Worm (Caenorhabditis elegans): Measurements from ENCODE around the gene ttll-11.
"Not testable (repeated sequence)": the region's sequence is repeated elsewhere in the genome, so short reads cannot be mapped to it uniquely, and the experiment has no call there.

Gene ttll-11

ce11 chrIV:8686966-8687365 lies 10.6 kb upstream of the ttll-11 start:
- no peak for TF ChIP-seq hmbx-1 (tag; optimal IDR thresholded peaks at IDR 0.05)
- TF ChIP-seq tbx-37 (GFP tag; conservative IDR thresholded peaks at IDR 0.05): no peak
- no peak for TF ChIP-seq ama-1 (optimal IDR thresholded peaks at IDR 0.05)
- no peak for TF ChIP-seq B0310.2 (tag; optimal IDR thresholded peaks at IDR 0.05)
- no peak for TF ChIP-seq ceh-36 (tag; optimal IDR thresholded peaks at IDR 0.05)
- no peak for TF ChIP-seq aly-1 (tag; optimal IDR thresholded peaks at IDR 0.05)

ce11 chrIV:8687605-8688191 lies 9.8 kb upstream of the ttll-11 start, which contains the start of gene snrp-3:
Gene snrp-3 (minus strand): TSS chrIV:8687810.
- TF ChIP-seq hmbx-1 (tag; optimal IDR thresholded peaks at IDR 0.05) (no peak), tbx-37 (GFP tag; conservative IDR thresholded peaks at IDR 0.05) (no peak), aly-1 (tag; optimal IDR thresholded peaks at IDR 0.05) (no peak), scrt-1 (GFP tag; IDR thresholded peaks at IDR 0.05) (no peak), hmg-4 (GFP tag; optimal IDR thresholded peaks at IDR 0.05) (no peak), F13C5.2 (tag; optimal IDR thresholded peaks at IDR 0.05) (peak; percentile 41)

DNA sequence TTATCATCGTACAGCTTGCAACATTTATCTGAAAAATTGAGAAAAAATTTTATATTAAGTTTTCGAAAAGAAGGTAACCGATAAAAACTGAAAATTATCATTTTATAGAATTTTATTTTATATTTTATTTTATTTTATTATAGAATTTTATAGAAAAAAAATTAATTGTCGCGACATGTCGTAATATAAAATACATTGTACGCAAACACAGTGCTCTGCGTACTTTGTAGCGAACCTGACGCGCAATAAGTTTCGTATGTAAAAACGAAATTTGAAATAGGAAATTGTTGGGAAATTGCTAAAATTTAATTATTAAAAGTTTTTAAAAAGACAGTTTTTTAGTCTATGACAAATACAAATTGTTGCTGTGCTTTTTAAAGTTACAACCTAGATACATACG lies 6.0 kb upstream of the ttll-11 start, which contains the start of the genes hst-1 and ints-6:
Gene hst-1 (minus strand): TSS at position 28 of the 400 bp plus-strand sequence.
Gene ints-6 (plus strand): TSS at position 260 of the 400 bp plus-strand sequence.
- TF ChIP-seq tra-4 (tag; optimal IDR thresholded peaks at IDR 0.05): no peak
- no peak for TF ChIP-seq ama-1 (optimal IDR thresholded peaks at IDR 0.05)

DNA sequence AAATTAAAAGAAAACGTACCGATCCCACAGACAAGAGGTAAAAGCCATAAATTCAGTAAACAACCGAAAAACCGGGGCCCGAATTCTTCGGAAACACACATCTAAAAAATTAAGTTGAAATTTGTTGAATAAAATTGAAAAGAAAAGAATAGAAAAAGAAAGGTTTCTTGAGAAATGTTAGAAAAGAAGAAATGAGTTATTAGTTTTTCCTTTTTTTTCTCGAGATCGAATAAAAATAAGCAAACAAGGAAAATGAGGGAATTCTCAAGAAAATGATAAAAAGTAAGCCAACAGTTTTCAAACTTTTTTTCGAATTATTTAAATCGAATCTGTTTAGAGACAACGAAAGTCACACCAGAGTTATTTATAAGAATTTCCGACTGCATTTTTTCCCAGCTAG lies 8.0 kb downstream of the ttll-11 start, which contains the start of gene H23L24.4:
Gene H23L24.4 (minus strand): TSS at position 101 of the 400 bp plus-strand sequence.
- TF ChIP-seq ceh-36 (tag; optimal IDR thresholded peaks at IDR 0.05) (no peak), hnd-1 (tag; optimal IDR thresholded peaks at IDR 0.05) (no peak), ceh-13 (GFP tag; optimal IDR thresholded peaks at IDR 0.05) (no peak), ets-7 (tag; optimal IDR thresholded peaks at IDR 0.05) (no peak), tra-4 (tag; optimal IDR thresholded peaks at IDR 0.05) (no peak), pes-1 (GFP tag; IDR thresholded peaks at IDR 0.05) (no peak), tbx-11 (GFP tag; IDR thresholded peaks at IDR 0.05) (no peak), scrt-1 (GFP tag; IDR thresholded peaks at IDR 0.05) (no peak), flt-1 (GFP tag; IDR thresholded peaks at IDR 0.05) (no peak), tbx-37 (GFP tag; conservative IDR thresholded peaks at IDR 0.05) (no peak)

DNA sequence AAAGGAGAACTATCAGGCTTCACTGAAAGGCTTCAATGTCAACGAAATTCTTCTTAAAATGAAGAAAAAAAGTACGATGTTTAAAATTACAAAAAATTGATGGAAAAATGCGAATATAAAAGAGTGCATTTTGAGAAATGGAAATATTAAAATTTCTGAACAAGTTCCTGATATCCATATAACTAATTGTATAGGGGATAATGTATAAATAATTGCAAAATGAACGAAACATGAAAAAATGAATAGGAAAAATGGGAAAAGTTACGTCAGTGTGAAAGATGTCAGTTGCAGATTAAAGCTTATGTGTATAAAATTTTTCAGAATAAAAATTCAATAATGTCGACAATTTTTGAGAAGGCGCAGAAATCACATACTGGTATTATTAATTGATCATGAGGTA lies 10.5 kb downstream of the ttll-11 start:
- TF ChIP-seq tbx-11 (GFP tag; IDR thresholded peaks at IDR 0.05) (no peak), ceh-36 (tag; optimal IDR thresholded peaks at IDR 0.05) (no peak), hnd-1 (tag; optimal IDR thresholded peaks at IDR 0.05) (no peak), hmg-4 (GFP tag; optimal IDR thresholded peaks at IDR 0.05) (no peak), ama-1 (optimal IDR thresholded peaks at IDR 0.05) (no peak), tbx-37 (GFP tag; conservative IDR thresholded peaks at IDR 0.05) (no peak), F13C5.2 (tag; optimal IDR thresholded peaks at IDR 0.05) (no peak), ets-7 (tag; optimal IDR thresholded peaks at IDR 0.05) (no peak), sea-1 (GFP tag; conservative IDR thresholded peaks at IDR 0.05) (no peak), B0310.2 (tag; optimal IDR thresholded peaks at IDR 0.05) (no peak), scrt-1 (GFP tag; IDR thresholded peaks at IDR 0.05) (no peak), hmbx-1 (tag; optimal IDR thresholded peaks at IDR 0.05) (no peak), ceh-13 (GFP tag; optimal IDR thresholded peaks at IDR 0.05) (no peak), aly-1 (tag; optimal IDR thresholded peaks at IDR 0.05) (no peak), flt-1 (GFP tag; IDR thresholded peaks at IDR 0.05) (no peak), pes-1 (GFP tag; IDR thresholded peaks at IDR 0.05) (no peak), tra-4 (tag; optimal IDR thresholded peaks at IDR 0.05) (no peak)

DNA sequence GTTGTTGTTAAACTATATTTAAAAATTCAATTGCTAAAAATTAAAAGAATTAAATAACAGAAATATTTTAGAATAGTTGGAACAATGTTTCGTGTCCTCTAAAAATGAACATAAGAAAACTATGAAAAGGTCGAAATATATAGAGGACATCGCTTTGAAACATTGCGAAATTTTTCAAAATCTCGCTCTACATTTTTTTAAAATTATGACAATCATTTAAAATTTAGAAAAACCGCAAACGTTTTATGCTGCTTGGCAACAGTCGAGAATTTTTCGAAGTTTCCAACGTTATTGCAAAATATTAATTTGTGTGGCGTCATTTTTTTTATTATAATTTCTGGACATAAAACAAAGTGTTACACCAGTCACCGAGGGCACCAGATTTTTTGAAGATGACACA lies 17.5 kb downstream of the ttll-11 start, which contains the start of the genes parg-2 and ipla-5:
Gene parg-2 (minus strand): TSS at position 101 of the 400 bp plus-strand sequence.
Gene ipla-5 (plus strand): TSS at position 216 of the 400 bp plus-strand sequence.
- not testable (repeated sequence) for TF ChIP-seq ceh-13 (GFP tag; optimal IDR thresholded peaks at IDR 0.05); tbx-37 (GFP tag; conservative IDR thresholded peaks at IDR 0.05); hmbx-1 (tag; optimal IDR thresholded peaks at IDR 0.05)

DNA sequence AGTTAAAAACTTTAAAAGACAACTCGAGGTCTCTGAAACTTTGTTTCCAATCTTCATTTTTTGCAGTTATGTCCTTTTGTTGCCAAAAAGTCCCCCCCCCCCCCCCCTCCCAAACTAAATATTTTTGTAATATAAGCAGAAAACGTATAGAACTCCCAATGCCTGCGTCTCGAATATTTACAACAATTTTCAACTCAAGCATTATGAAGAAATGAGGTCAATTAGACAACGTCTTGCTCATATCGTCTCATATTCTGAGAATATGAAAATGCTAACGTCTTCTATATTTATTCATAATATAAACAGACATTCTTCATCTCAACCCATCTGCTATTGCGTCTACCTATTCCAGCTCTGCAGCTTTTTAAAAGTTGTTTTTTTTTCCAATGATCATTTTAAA lies 20.6 kb downstream of the ttll-11 start, which contains the start of gene H23L24.1:
Gene H23L24.1 (plus strand): TSS at position 301 of the 400 bp plus-strand sequence.
- TF ChIP-seq tra-4 (tag; optimal IDR thresholded peaks at IDR 0.05) (no peak), flt-1 (GFP tag; IDR thresholded peaks at IDR 0.05) (no peak), B0310.2 (tag; optimal IDR thresholded peaks at IDR 0.05) (no peak), aly-1 (tag; optimal IDR thresholded peaks at IDR 0.05) (no peak)

ce11 chrIV:8722801-8723200 lies 25.3 kb downstream of the ttll-11 start:
- TF ChIP-seq tbx-11 (GFP tag; IDR thresholded peaks at IDR 0.05) (no peak), ama-1 (optimal IDR thresholded peaks at IDR 0.05) (no peak), ceh-36 (tag; optimal IDR thresholded peaks at IDR 0.05) (no peak), tra-4 (tag; optimal IDR thresholded peaks at IDR 0.05) (no peak), B0310.2 (tag; optimal IDR thresholded peaks at IDR 0.05) (no peak), aly-1 (tag; optimal IDR thresholded peaks at IDR 0.05) (no peak), ets-7 (tag; optimal IDR thresholded peaks at IDR 0.05) (no peak), flt-1 (GFP tag; IDR thresholded peaks at IDR 0.05) (no peak), hmbx-1 (tag; optimal IDR thresholded peaks at IDR 0.05) (no peak), pes-1 (GFP tag; IDR thresholded peaks at IDR 0.05) (no peak), F13C5.2 (tag; optimal IDR thresholded peaks at IDR 0.05) (no peak), hmg-4 (GFP tag; optimal IDR thresholded peaks at IDR 0.05) (no peak), hnd-1 (tag; optimal IDR thresholded peaks at IDR 0.05) (no peak), tbx-37 (GFP tag; conservative IDR thresholded peaks at IDR 0.05) (no peak), sea-1 (GFP tag; conservative IDR thresholded peaks at IDR 0.05) (no peak), ceh-13 (GFP tag; optimal IDR thresholded peaks at IDR 0.05) (no peak), scrt-1 (GFP tag; IDR thresholded peaks at IDR 0.05) (no peak)

Measured in whole organism, early embryonic.